Fruit fly (Drosophila melanogaster) whole organism, prepupa: ENCODE data around the gene CG4213.

Experiments used
- Blimp-1 ChIP-seq: fragments of 200-800 bp; sonication (Bioruptor generic); optimal IDR thresholded peaks from 3 replicates; lab custom pipeline; 2017; ENCODE audit warnings: missing biosample characterization, missing genetic modification characterization, mild to moderate bottlenecking, moderate library complexity, missing genetic modification reagents
- CG11294 ChIP-seq: fragments of 200-800 bp; sonication (Bioruptor generic); IDR thresholded peaks from 2 replicates; pipeline ENCODE4 v1.3.6; 2022; ENCODE audit warnings: missing biosample characterization, missing genetic modification characterization
- CG11762 ChIP-seq: fragments of 200-800 bp; sonication (Bioruptor generic); optimal IDR thresholded peaks from 3 replicates; lab custom pipeline; 2016; ENCODE audit warnings: missing biosample characterization, missing genetic modification characterization; ENCODE audit not compliant: insufficient read depth
- CG15336 ChIP-seq: fragments of 200-800 bp; sonication (Bioruptor generic); IDR thresholded peaks from 2 replicates; pipeline ENCODE4 v1.3.6; 2022; ENCODE audit warnings: missing biosample characterization, missing genetic modification characterization
- CG1621 ChIP-seq: fragments of 200-800 bp; sonication (Bioruptor generic); optimal IDR thresholded peaks from 3 replicates; lab custom pipeline; 2018; ENCODE audit warnings: missing biosample characterization, mild to moderate bottlenecking, missing genetic modification characterization
- CG16779 ChIP-seq: fragments of 200-800 bp; sonication (Bioruptor generic); optimal IDR thresholded peaks from 3 replicates; lab custom pipeline; 2017; ENCODE audit warnings: missing biosample characterization, mild to moderate bottlenecking, missing genetic modification characterization
- CG3032 ChIP-seq: fragments of 200-800 bp; optimal IDR thresholded peaks from 2 replicates; lab custom pipeline; 2019; ENCODE audit warnings: missing biosample characterization, mild to moderate bottlenecking, missing genetic modification characterization, moderate library complexity
- CG31627 ChIP-seq: fragments of 200-800 bp; sonication (Bioruptor generic); optimal IDR thresholded peaks from 3 replicates; lab custom pipeline; 2016; ENCODE audit warnings: missing biosample characterization, missing genetic modification characterization
- CG4318 ChIP-seq: fragments of 200-800 bp; sonication (Bioruptor generic); optimal IDR thresholded peaks from 3 replicates; lab custom pipeline; 2017; ENCODE audit warnings: missing biosample characterization, mild to moderate bottlenecking, missing genetic modification characterization
- CG6163 ChIP-seq: fragments of 200-800 bp; sonication (Bioruptor generic); IDR thresholded peaks from 3 replicates; pipeline ENCODE4 v1.3.6; 2022; ENCODE audit warnings: missing biosample characterization, missing genetic modification characterization
- CG6792 ChIP-seq: fragments of 200-800 bp; sonication (Bioruptor generic); optimal IDR thresholded peaks from 3 replicates; lab custom pipeline; 2016; ENCODE audit warnings: missing biosample characterization, missing genetic modification characterization
- CG6808 ChIP-seq: fragments of 200-800 bp; sonication (Bioruptor generic); optimal IDR thresholded peaks from 3 replicates; lab custom pipeline; 2017; ENCODE audit warnings: missing biosample characterization, missing genetic modification characterization, mild to moderate bottlenecking, moderate library complexity, missing genetic modification reagents
- CG6854 ChIP-seq: fragments of 200-800 bp; sonication (Bioruptor generic); optimal IDR thresholded peaks from 2 replicates; lab custom pipeline; 2017; ENCODE audit warnings: missing biosample characterization, mild to moderate bottlenecking, missing genetic modification characterization
- CG7368 ChIP-seq: fragments of 200-800 bp; sonication (Bioruptor generic); optimal IDR thresholded peaks from 3 replicates; lab custom pipeline; 2016; ENCODE audit warnings: missing biosample characterization, missing genetic modification characterization
- CG8119 ChIP-seq: fragments of 200-800 bp; sonication (Bioruptor generic); IDR thresholded peaks from 3 replicates; pipeline ENCODE4 v1.3.6; 2022; ENCODE audit warnings: missing biosample characterization, missing genetic modification characterization
- CG8319 ChIP-seq: fragments of 200-800 bp; sonication (Bioruptor generic); optimal IDR thresholded peaks from 3 replicates; lab custom pipeline; 2016; ENCODE audit warnings: missing biosample characterization, missing genetic modification characterization
- CG8632 ChIP-seq: fragments of 200-800 bp; sonication (Bioruptor generic); optimal IDR thresholded peaks from 3 replicates; lab custom pipeline; 2016; ENCODE audit warnings: missing biosample characterization, missing genetic modification characterization
- CG9139 ChIP-seq: fragments of 200-800 bp; sonication (Bioruptor generic); optimal IDR thresholded peaks from 3 replicates; lab custom pipeline; 2017; ENCODE audit warnings: missing biosample characterization, mild to moderate bottlenecking, missing genetic modification characterization
- Eip75B ChIP-seq: fragments of 200-800 bp; sonication (Bioruptor generic); optimal IDR thresholded peaks from 3 replicates; lab custom pipeline; 2016; ENCODE audit warnings: missing biosample characterization, missing genetic modification characterization
- Ets21C ChIP-seq: fragments of 200-800 bp; sonication (Bioruptor generic); optimal IDR thresholded peaks from 3 replicates; lab custom pipeline; 2016; ENCODE audit warnings: missing biosample characterization, missing genetic modification characterization
- Ets96B ChIP-seq: fragments of 200-800 bp; optimal IDR thresholded peaks from 2 replicates; lab custom pipeline; 2019; ENCODE audit warnings: missing biosample characterization, mild to moderate bottlenecking, missing genetic modification characterization, moderate library complexity
- Gug ChIP-seq: fragments of 200-800 bp; sonication (Bioruptor generic); IDR thresholded peaks from 2 replicates; pipeline ENCODE4 v1.3.6; 2022; ENCODE audit warnings: missing biosample characterization, missing genetic modification characterization
- Hr39 ChIP-seq: fragments of 200-800 bp; sonication (Bioruptor generic); optimal IDR thresholded peaks from 2 replicates; lab custom pipeline; 2016; ENCODE audit warnings: missing biosample characterization, missing genetic modification characterization
- Hr4 ChIP-seq: fragments of 200-800 bp; sonication (Bioruptor generic); optimal IDR thresholded peaks from 3 replicates; lab custom pipeline; 2016; ENCODE audit warnings: missing biosample characterization, missing genetic modification characterization
- Lpt ChIP-seq: fragments of 200-800 bp; sonication (Bioruptor generic); optimal IDR thresholded peaks from 3 replicates; lab custom pipeline; 2016; ENCODE audit warnings: missing biosample characterization, missing genetic modification characterization
- Met ChIP-seq: fragments of 200-800 bp; sonication (Bioruptor generic); optimal IDR thresholded peaks from 3 replicates; lab custom pipeline; 2016; ENCODE audit warnings: missing biosample characterization, missing genetic modification characterization
- OdsH ChIP-seq: fragments of 200-800 bp; sonication (Bioruptor generic); optimal IDR thresholded peaks from 3 replicates; lab custom pipeline; 2016; ENCODE audit warnings: missing biosample characterization, missing genetic modification characterization
- Sox102F ChIP-seq: fragments of 200-800 bp; sonication (Bioruptor generic); optimal IDR thresholded peaks from 2 replicates; lab custom pipeline; 2016; ENCODE audit warnings: missing biosample characterization, mild to moderate bottlenecking, missing genetic modification characterization
- Sox14 ChIP-seq: fragments of 200-800 bp; sonication (Bioruptor generic); optimal IDR thresholded peaks from 3 replicates; lab custom pipeline; 2016; ENCODE audit warnings: missing biosample characterization, missing genetic modification characterization
- acj6 ChIP-seq: fragments of 200-800 bp; sonication (Bioruptor generic); optimal IDR thresholded peaks from 3 replicates; lab custom pipeline; 2016; ENCODE audit warnings: missing biosample characterization, missing genetic modification characterization
- cyc ChIP-seq: fragments of 200-800 bp; sonication (Bioruptor generic); optimal IDR thresholded peaks from 3 replicates; lab custom pipeline; 2016; ENCODE audit warnings: missing biosample characterization, missing genetic modification characterization
- dac ChIP-seq: fragments of 200-800 bp; sonication (Bioruptor generic); optimal IDR thresholded peaks from 2 replicates; lab custom pipeline; 2017; ENCODE audit warnings: missing biosample characterization, mild to moderate bottlenecking, missing genetic modification characterization
- dsx ChIP-seq: fragments of 200-800 bp; optimal IDR thresholded peaks from 3 replicates; lab custom pipeline; 2019; ENCODE audit warnings: missing biosample characterization, mild to moderate bottlenecking, missing genetic modification characterization, moderate library complexity; ENCODE audit not compliant: poor library complexity, severe bottlenecking
- eg ChIP-seq: fragments of 200-800 bp; sonication (Bioruptor generic); IDR thresholded peaks from 3 replicates; pipeline ENCODE4 v1.3.6; 2022; ENCODE audit warnings: missing biosample characterization, missing genetic modification characterization
- fd59A ChIP-seq: fragments of 200-800 bp; sonication (Bioruptor generic); optimal IDR thresholded peaks from 2 replicates; lab custom pipeline; 2017; ENCODE audit warnings: missing biosample characterization, mild to moderate bottlenecking, missing genetic modification characterization, missing genetic modification reagents
- fd85E ChIP-seq: fragments of 200-800 bp; sonication (Bioruptor generic); optimal IDR thresholded peaks from 3 replicates; lab custom pipeline; 2016; ENCODE audit warnings: missing biosample characterization, missing genetic modification characterization
- net ChIP-seq: fragments of 200-800 bp; sonication (Bioruptor generic); optimal IDR thresholded peaks from 3 replicates; lab custom pipeline; 2016; ENCODE audit warnings: missing biosample characterization, missing genetic modification characterization
- salr ChIP-seq, 2 experiments: fragments of 200-800 bp; sonication (Bioruptor generic); optimal IDR thresholded peaks; 3 replicates each; lab custom pipeline; 2016 to 2018; ENCODE audit warnings: missing biosample characterization in 2 of 2, missing genetic modification characterization in 2 of 2, mild to moderate bottlenecking in 1 of 2
- spab ChIP-seq: fragments of 200-800 bp; sonication (Bioruptor generic); optimal IDR thresholded peaks from 2 replicates; lab custom pipeline; 2017; ENCODE audit warnings: missing biosample characterization, mild to moderate bottlenecking, missing genetic modification characterization, missing genetic modification reagents
- ss ChIP-seq, 2 experiments: fragments of 200-800 bp; sonication (Bioruptor generic); optimal IDR thresholded peaks; 2 replicates in 1 of 2; 3 replicates in 1 of 2; lab custom pipeline; 2017 to 2018; ENCODE audit warnings: mild to moderate bottlenecking in 2 of 2, missing biosample characterization in 2 of 2, missing genetic modification characterization in 2 of 2, moderate library complexity in 1 of 2
- svp ChIP-seq: fragments of 200-800 bp; sonication (Bioruptor generic); peaks from one replicate; lab custom pipeline; 2016; ENCODE audit warnings: missing biosample characterization, missing genetic modification characterization
- topi ChIP-seq: fragments of 200-800 bp; sonication (Bioruptor generic); optimal IDR thresholded peaks from 3 replicates; lab custom pipeline; 2016; ENCODE audit warnings: missing biosample characterization, missing genetic modification characterization

The CG4213 gene

DNA sequence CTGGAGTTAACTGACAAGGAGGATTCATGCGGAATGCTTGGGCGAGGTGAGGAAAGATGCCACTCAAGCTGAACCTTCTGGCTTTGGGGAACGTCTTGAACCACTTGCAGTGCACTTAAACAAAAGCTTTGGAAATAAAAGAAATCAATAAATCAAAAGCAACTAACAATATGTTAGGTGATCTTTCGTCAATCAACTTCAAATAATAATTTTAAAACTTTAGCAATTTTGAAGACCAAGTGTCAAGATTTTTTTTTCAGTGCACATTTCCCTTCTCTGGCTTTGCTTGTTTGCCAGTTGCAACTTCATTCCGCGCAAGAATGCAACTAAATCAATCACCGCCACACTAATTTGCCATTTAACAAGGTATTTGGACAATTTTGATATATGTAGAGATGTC, 19.2 kb downstream of the CG4213 start (continued):
- TF ChIP-seq CG9139 (GFP tag; lab: Kevin White, UChicago) (no peak), Gug (GFP tag; lab: Robert Waterston, UW) (no peak; the same call in 1 of the 2 replicates), CG15336 (peak; percentile 44), CG6792 (GFP tag; lab: Kevin White, UChicago) (peak; percentile 62), CG7368 (peak; percentile 16), CG16779 (tag; lab: Kevin White, UChicago) (no peak), CG11762 (GFP tag; lab: Kevin White, UChicago) (no peak), ss (GFP tag; optimal IDR thresholded peaks at IDR 0.05; lab: Kevin White, UChicago) (peak; percentile 25 to 34), CG8119 (peak; percentile 46; the same call in 1 of the 3 replicates), CG3032 (peak; percentile 43), Ets21C (peak; percentile 36), Sox14 (peak; percentile 61), CG8319 (GFP tag; lab: Kevin White, UChicago) (no peak), Eip75B (GFP tag; lab: Kevin White, UChicago) (peak; percentile 68), OdsH (peak; percentile 50), CG8632 (GFP tag; lab: Kevin White, UChicago) (peak; percentile 22), Blimp-1 (GFP tag; lab: Kevin White, UChicago) (no peak), fd85E (GFP tag; lab: Kevin White, UChicago) (no peak), cyc (GFP tag; lab: Kevin White, UChicago) (peak; percentile 69), CG6808 (GFP tag; lab: Kevin White, UChicago) (peak; percentile 51), Hr4 (GFP tag; lab: Kevin White, UChicago) (peak; percentile 32), CG31627 (peak; percentile 71), acj6 (GFP tag; lab: Kevin White, UChicago) (peak; percentile 56), CG1621 (tag; lab: Kevin White, UChicago) (peak; percentile 16), topi (GFP tag; lab: Kevin White, UChicago) (peak; percentile 67), Met (GFP tag; lab: Kevin White, UChicago) (peak; percentile 71), Ets96B (tag; lab: Kevin White, UChicago) (peak; percentile 33), salr (GFP tag; optimal IDR thresholded peaks at IDR 0.05; lab: Kevin White, UChicago) (peak in 1 of 2 experiments; percentile 8), fd59A (GFP tag; lab: Kevin White, UChicago) (no peak), svp (GFP tag; lab: Kevin White, UChicago) (peak; percentile 88), eg (GFP tag; lab: Robert Waterston, UW) (0 out of 3 replicates have a peak, but pooled peaks have one; percentile 25), dac (no peak), CG6163 (GFP tag; lab: Robert Waterston, UW) (peak; percentile 74), Hr39 (peak; percentile 68)

DNA sequence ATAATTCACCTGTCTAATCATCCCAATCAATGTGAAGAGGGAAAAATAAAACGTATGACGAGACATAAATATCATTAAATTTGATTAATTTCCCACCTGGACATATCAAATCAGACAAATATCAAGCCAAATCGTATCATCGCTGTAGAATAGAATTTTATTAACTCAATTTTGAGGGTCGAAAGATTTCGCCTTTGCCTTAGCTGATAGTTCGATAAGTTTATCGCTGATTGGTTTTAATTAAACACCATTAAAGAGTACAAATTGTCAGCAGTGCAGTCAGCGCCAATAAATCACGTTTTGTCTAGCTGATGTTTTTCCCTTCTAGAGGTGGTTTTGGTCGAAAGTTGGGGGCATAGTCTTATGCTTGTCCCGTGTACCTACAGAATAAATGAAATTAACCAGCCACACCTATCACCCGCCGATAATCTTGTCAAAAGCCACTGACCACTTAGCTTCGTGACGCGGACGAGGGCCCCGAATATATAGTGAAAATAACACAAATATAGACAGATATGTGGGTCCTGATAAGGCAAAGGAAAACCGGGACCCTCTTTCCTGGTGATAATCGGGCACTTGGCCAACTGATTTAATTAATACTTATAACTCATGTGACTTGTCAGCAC, 23.1 kb downstream of the CG4213 start:
- TF ChIP-seq CG16779 (tag; lab: Kevin White, UChicago) (no peak), CG3032 (no peak), ss (GFP tag; optimal IDR thresholded peaks at IDR 0.05; lab: Kevin White, UChicago) (no peak), dsx (GFP tag; lab: Kevin White, UChicago) (no peak), net (GFP tag; lab: Kevin White, UChicago) (no peak), CG6808 (GFP tag; lab: Kevin White, UChicago) (no peak), CG8632 (GFP tag; lab: Kevin White, UChicago) (no peak), CG6854 (GFP tag; lab: Kevin White, UChicago) (no peak), OdsH (no peak), fd85E (GFP tag; lab: Kevin White, UChicago) (no peak), CG4318 (GFP tag; lab: Kevin White, UChicago) (no peak), spab (no peak), CG8319 (GFP tag; lab: Kevin White, UChicago) (no peak), cyc (GFP tag; lab: Kevin White, UChicago) (no peak), Ets21C (no peak), Sox102F (GFP tag; lab: Kevin White, UChicago) (no peak), Lpt (GFP tag; lab: Kevin White, UChicago) (no peak), CG11294 (GFP tag; lab: Robert Waterston, UW) (no peak), Sox14 (no peak)
